Fruit fly (Drosophila melanogaster) whole organism, wandering third instar larva: Measurements from ENCODE around the gene Tmem214.

Experiments
- CG9705 ChIP-seq: fragments of 200-800 bp; sonication (Bioruptor generic); optimal IDR thresholded peaks from 2 replicates; lab custom pipeline; 2018; ENCODE audit warnings: missing biosample characterization, mild to moderate bottlenecking, missing genetic modification characterization
- Jra ChIP-seq: sonication (Bioruptor generic); optimal IDR thresholded peaks from 2 replicates; lab custom pipeline; 2016; ENCODE audit warnings: missing biosample characterization, missing genetic modification characterization
- Vsx2 ChIP-seq: fragments of 200-300, 225-300 bp; sonication (Bioruptor generic); optimal IDR thresholded peaks from 2 replicates; lab custom pipeline; 2018; ENCODE audit warnings: missing biosample characterization, missing genetic modification characterization; ENCODE audit not compliant: partially characterized antibody
- brk ChIP-seq: fragments of 200-800 bp; sonication (Bioruptor generic); optimal IDR thresholded peaks from 2 replicates; lab custom pipeline; 2016; ENCODE audit warnings: missing biosample characterization, mild to moderate bottlenecking, missing genetic modification characterization
- lola ChIP-seq: fragments of >200 bp; optimal IDR thresholded peaks from 2 replicates; lab custom pipeline; 2017; ENCODE audit warnings: missing biosample characterization, missing genetic modification characterization
- psq ChIP-seq: fragments of 200-800 bp; sonication (Bioruptor generic); optimal IDR thresholded peaks from 3 replicates; lab custom pipeline; 2017; ENCODE audit warnings: missing biosample characterization, mild to moderate bottlenecking, missing genetic modification characterization, moderate library complexity

DNA sequence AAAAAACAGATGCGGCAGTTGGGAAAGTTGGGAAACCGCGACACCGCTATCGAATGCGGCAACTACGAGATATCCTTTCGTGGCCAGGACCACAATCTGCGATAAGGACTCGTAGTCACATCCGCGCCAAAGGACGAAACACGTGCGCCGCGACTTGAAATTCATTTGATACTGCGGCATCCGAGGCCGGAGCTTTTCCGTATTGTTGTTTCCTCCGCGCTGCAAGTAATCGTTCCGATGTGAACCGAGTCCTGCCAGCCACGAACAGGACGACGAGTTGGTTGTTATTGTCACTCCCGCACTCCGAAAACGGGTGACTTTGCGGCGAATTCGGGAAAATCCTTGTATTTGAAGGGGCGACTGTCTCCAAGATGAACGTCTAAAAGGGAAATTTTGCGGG is 6.1 kb downstream of the Tmem214 start, which contains the start of gene dpr2:
- no peak for TF ChIP-seq CG9705 (GFP tag; lab: Kevin White, UChicago)
- TF ChIP-seq psq (GFP tag; lab: Kevin White, UChicago) = no peak
- TF ChIP-seq lola = no peak
- no peak for TF ChIP-seq Vsx2 (GFP tag; lab: Kevin White, UChicago)
- no peak for TF ChIP-seq brk
- no peak for TF ChIP-seq Jra (GFP tag; lab: Kevin White, UChicago)
